Worm (Caenorhabditis elegans): ENCODE results near the gene clec-246.
"Not testable (repeated sequence)": the region's sequence is repeated elsewhere in the genome, so short reads cannot be mapped to it uniquely, and the experiment has no call there.

DNA sequence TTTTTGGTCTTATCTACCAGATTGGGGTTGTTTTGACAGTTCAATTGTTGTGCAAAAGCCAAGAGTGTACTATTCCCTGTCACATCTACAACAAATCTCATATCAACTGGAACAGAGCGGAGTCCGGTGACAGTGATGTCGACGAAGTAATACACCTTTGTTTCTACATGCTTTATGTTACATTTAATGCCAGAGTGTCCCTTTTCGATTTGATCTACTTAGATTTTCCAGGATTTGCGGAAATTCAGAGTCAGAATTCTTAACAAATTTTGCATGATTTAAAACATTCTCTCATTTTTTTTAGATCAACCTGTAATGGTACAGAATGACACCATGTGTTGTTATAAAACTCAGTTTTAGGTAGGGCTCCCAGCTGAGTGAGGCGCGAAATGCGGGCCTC lies 26.9 kb downstream of the clec-246 start, which contains the start of gene F16H6.8:
- TF ChIP-seq nhr-43 (tag; optimal IDR thresholded peaks at IDR 0.05; ENCODE audit: poor library complexity, severe bottlenecking); ceh-82 (tag; optimal IDR thresholded peaks at IDR 0.05); elt-2 (tag; optimal IDR thresholded peaks at IDR 0.05); ceh-16 (tag; optimal IDR thresholded peaks at IDR 0.05); lin-15B (tag; optimal IDR thresholded peaks at IDR 0.05); nhr-76 (tag; optimal IDR thresholded peaks at IDR 0.05): not testable (repeated sequence)

Data from whole organism, L3 larva.